Worm (Caenorhabditis elegans) whole organism, early embryonic: ENCODE measurements around the gene ddn-1.

ENCODE experiments used
- B0310.2 ChIP-seq: sonication (generic microtip); optimal IDR thresholded peaks from 2 replicates; lab custom pipeline; 2016; ENCODE audit warnings: mild to moderate bottlenecking, missing genetic modification characterization, missing compliant biosample characterization
- F13C5.2 ChIP-seq: sonication (generic microtip); optimal IDR thresholded peaks from 2 replicates; lab custom pipeline; 2017; ENCODE audit warnings: mild to moderate bottlenecking, missing genetic modification characterization, inconsistent platforms, missing compliant biosample characterization
- aly-1 ChIP-seq: sonication (generic microtip); optimal IDR thresholded peaks from 2 replicates; lab custom pipeline; 2016; ENCODE audit warnings: missing genetic modification characterization, missing compliant biosample characterization
- ama-1 ChIP-seq: fragments of 150-350 bp; optimal IDR thresholded peaks from 2 replicates; lab custom pipeline; 2014
- ceh-13 ChIP-seq: fragments of 200-800 bp; sonication (Bioruptor generic); optimal IDR thresholded peaks from 2 replicates; lab custom pipeline; 2018; ENCODE audit warnings: mild to moderate bottlenecking, missing genetic modification characterization, missing compliant biosample characterization
- ceh-36 ChIP-seq: sonication (generic microtip); optimal IDR thresholded peaks from 2 replicates; lab custom pipeline; 2016; ENCODE audit warnings: missing genetic modification characterization, inconsistent platforms, missing compliant biosample characterization
- ets-7 ChIP-seq: sonication (generic microtip); optimal IDR thresholded peaks from 2 replicates; lab custom pipeline; 2016; ENCODE audit warnings: missing genotype, missing genetic modification characterization, missing compliant biosample characterization
- flt-1 ChIP-seq: fragments of 200-800 bp; sonication (Bioruptor generic); IDR thresholded peaks from 2 replicates; pipeline ENCODE4 v1.3.6; 2022; ENCODE audit warnings: missing genetic modification characterization, missing compliant biosample characterization
- hmbx-1 ChIP-seq: sonication (generic microtip); optimal IDR thresholded peaks from 2 replicates; lab custom pipeline; 2016; ENCODE audit warnings: mild to moderate bottlenecking, missing genetic modification characterization, missing compliant biosample characterization
- hmg-4 ChIP-seq: fragments of 200-800 bp; sonication (Bioruptor generic); optimal IDR thresholded peaks from 2 replicates; lab custom pipeline; 2018; ENCODE audit warnings: mild to moderate bottlenecking, missing genetic modification characterization, missing compliant biosample characterization
- hnd-1 ChIP-seq: sonication (generic microtip); optimal IDR thresholded peaks from 2 replicates; lab custom pipeline; 2016; ENCODE audit warnings: missing genetic modification characterization, missing compliant biosample characterization
- pes-1 ChIP-seq: fragments of 200-800 bp; sonication (Bioruptor generic); IDR thresholded peaks from 2 replicates; pipeline ENCODE4 v1.3.6; 2022; ENCODE audit warnings: missing genetic modification reagents, missing genetic modification characterization, missing compliant biosample characterization
- scrt-1 ChIP-seq: fragments of 200-800 bp; sonication (Bioruptor generic); IDR thresholded peaks from 2 replicates; pipeline ENCODE4 v1.3.6; 2022; ENCODE audit warnings: missing genetic modification characterization, missing compliant biosample characterization
- sea-1 ChIP-seq: fragments of 200-800 bp; sonication (Bioruptor generic); conservative IDR thresholded peaks from 2 replicates; pipeline ENCODE4 v1.3.6; 2022; ENCODE audit warnings: missing genetic modification characterization, missing compliant biosample characterization
- tbx-11 ChIP-seq: fragments of 200-800 bp; sonication (Bioruptor generic); IDR thresholded peaks from 2 replicates; pipeline ENCODE4 v1.3.6; 2022; ENCODE audit warnings: missing genetic modification characterization, missing compliant biosample characterization
- tbx-37 ChIP-seq: fragments of 200-800 bp; sonication (Bioruptor generic); conservative IDR thresholded peaks from 2 replicates; pipeline ENCODE4 v1.3.6; 2022; ENCODE audit warnings: missing genetic modification reagents, missing genetic modification characterization, missing compliant biosample characterization
- tra-4 ChIP-seq: sonication (generic microtip); optimal IDR thresholded peaks from 2 replicates; lab custom pipeline; 2017; ENCODE audit warnings: missing genetic modification characterization, missing compliant biosample characterization

The ddn-1 gene

DNA sequence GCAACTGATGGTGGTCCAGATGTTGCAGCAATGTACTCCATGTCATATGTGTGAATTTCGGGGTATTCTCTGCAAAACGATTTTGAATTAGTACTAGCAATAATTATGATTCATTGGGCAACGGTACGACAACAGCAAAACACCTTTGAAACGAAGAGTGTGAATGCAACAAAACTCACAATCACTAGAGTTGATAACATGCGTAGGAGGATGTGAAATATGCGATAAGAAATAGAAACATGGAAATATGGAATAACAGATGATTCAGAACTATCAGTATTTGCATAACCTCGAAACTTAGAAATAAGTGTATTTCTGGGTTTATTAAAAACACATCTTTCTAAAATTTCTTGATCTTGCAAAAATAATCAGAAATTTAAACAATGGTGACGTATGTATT is 35.2 kb upstream of the ddn-1 start:
- TF ChIP-seq ama-1, result no peak
- TF ChIP-seq tbx-11 (GFP tag; lab: Robert Waterston, UW), result no peak
- TF ChIP-seq ceh-13 (GFP tag; lab: Kevin White, UChicago), result no peak
- TF ChIP-seq F13C5.2 (tag; lab: Kevin White, UChicago), result no peak
- TF ChIP-seq scrt-1 (GFP tag; lab: Robert Waterston, UW), result no peak
- no peak for TF ChIP-seq tra-4 (tag; lab: Kevin White, UChicago)
- no peak for TF ChIP-seq hmg-4
- no peak for TF ChIP-seq B0310.2 (tag; lab: Kevin White, UChicago)
- no peak for TF ChIP-seq hmbx-1 (tag; lab: Kevin White, UChicago)
- no peak for TF ChIP-seq ceh-36 (tag; lab: Kevin White, UChicago)
- no peak for TF ChIP-seq aly-1 (tag; lab: Kevin White, UChicago)
- no peak for TF ChIP-seq ets-7 (tag; lab: Kevin White, UChicago)
- no peak for TF ChIP-seq tbx-37 (GFP tag; lab: Robert Waterston, UW)
- no peak for TF ChIP-seq pes-1
- no peak for TF ChIP-seq hnd-1 (tag; lab: Kevin White, UChicago)
- TF ChIP-seq sea-1 (GFP tag; lab: Robert Waterston, UW), result no peak

DNA sequence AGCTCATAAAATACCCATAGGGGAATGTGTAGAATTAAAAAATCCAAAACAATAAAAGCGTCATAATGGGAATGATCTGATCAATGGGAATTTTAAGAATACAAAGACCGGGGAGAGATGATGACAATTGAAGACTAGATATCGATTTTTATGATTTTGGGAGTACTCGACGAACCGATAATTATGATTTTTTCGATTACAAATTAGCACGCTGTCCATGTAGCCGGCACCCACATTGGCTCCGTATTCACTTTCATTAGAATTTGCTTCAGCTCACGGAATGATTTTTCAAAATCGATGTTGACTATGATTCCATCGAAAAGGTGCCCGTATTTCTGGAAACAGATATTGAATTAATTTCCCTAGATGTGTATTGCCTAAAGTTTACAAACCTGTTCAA is 32.5 kb upstream of the ddn-1 start:
- TF ChIP-seq hnd-1 (tag; lab: Kevin White, UChicago), result no peak
- no peak for TF ChIP-seq hmg-4
- no peak for TF ChIP-seq tbx-37 (GFP tag; lab: Robert Waterston, UW)
- TF ChIP-seq flt-1, result no peak
- peak; percentile 55 for TF ChIP-seq ama-1
- TF ChIP-seq tbx-11 (GFP tag; lab: Robert Waterston, UW), result no peak

DNA sequence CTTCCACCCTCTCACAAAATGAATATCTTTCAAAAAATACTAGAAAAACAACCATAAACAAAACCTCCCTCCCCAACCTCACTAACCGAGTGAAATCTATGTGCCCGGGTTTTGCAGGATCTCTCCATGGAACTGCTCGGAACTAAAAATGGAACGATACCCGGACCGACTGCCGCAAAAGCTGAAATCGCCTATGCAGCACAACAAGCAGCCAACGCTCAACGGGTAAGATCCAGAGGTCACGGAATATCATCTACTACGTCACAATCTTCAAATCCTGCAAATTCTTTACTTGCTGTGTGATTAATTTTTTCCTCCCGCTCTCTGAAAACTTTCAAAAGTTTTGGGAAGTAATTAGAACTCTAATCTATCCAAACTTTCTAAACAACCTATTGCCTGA is 29.0 kb upstream of the ddn-1 start:
- TF ChIP-seq flt-1 (no peak), ets-7 (tag; lab: Kevin White, UChicago) (no peak), tbx-37 (GFP tag; lab: Robert Waterston, UW) (no peak), pes-1 (no peak), hmg-4 (no peak), F13C5.2 (tag; lab: Kevin White, UChicago) (no peak), scrt-1 (GFP tag; lab: Robert Waterston, UW) (no peak), B0310.2 (tag; lab: Kevin White, UChicago) (no peak), tra-4 (tag; lab: Kevin White, UChicago) (no peak), sea-1 (GFP tag; lab: Robert Waterston, UW) (no peak), tbx-11 (GFP tag; lab: Robert Waterston, UW) (no peak), ama-1 (no peak), hnd-1 (tag; lab: Kevin White, UChicago) (no peak)

DNA sequence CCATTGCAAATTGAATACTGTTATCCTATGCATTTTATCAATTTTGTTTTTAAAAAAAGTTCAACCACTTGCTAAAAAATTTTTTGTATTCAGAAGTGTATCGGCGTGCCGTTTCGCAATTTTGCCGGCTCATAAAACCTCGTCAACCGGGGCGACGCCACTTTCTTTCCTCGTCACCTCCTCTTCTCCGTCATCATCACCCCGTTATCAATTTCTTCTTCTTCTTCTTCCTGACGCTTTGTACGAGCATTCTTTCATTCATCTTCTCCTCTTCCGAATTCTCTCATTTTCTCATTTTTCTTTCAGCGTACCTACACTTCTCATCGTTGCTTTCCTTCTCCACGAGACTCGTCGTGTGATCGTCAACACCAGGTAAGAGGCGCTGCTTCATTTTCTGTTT is 25.9 kb upstream of the ddn-1 start, which contains the start of gene sup-37:
TSS of gene sup-37 (plus strand) at position 301 of the 400 bp plus-strand sequence.
- TF ChIP-seq sea-1 (GFP tag; lab: Robert Waterston, UW) (no peak), ets-7 (tag; lab: Kevin White, UChicago) (no peak), pes-1 (no peak), F13C5.2 (tag; lab: Kevin White, UChicago) (no peak), tbx-11 (GFP tag; lab: Robert Waterston, UW) (no peak), tra-4 (tag; lab: Kevin White, UChicago) (no peak), ama-1 (no peak), ceh-13 (GFP tag; lab: Kevin White, UChicago) (no peak)

DNA sequence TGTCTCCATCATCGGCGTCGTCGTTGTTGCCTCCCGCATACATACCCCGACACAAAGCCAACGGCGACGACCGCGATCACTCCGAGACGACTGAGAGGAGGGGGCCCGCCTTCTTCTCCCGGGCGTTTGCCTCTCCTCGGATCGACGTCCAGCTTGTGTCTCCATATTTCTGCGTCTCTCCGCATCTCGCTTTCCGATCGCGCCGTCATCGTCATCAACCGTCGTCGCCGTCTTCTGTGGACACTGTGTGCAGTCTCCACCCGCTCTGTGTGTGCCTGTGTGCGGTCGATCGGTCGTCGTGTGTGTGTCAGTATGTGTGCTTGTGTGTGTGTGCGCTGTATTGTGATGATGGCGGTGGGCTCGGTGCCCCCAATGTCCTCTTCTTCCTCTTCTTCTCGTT is 25.2 kb upstream of the ddn-1 start:
- TF ChIP-seq F13C5.2 (tag; lab: Kevin White, UChicago) (peak; percentile 21), hmg-4 (peak; percentile 94), hnd-1 (tag; lab: Kevin White, UChicago) (no peak), B0310.2 (tag; lab: Kevin White, UChicago) (peak; percentile 47), pes-1 (peak; percentile 50), aly-1 (tag; lab: Kevin White, UChicago) (peak; percentile 21), ceh-13 (GFP tag; lab: Kevin White, UChicago) (no peak), tbx-37 (GFP tag; lab: Robert Waterston, UW) (no peak), scrt-1 (GFP tag; lab: Robert Waterston, UW) (peak; percentile 59; the same call in 1 of the 2 replicates), ets-7 (tag; lab: Kevin White, UChicago) (no peak), ama-1 (no peak), ceh-36 (tag; lab: Kevin White, UChicago) (peak; percentile 59), sea-1 (GFP tag; lab: Robert Waterston, UW) (0 out of 2 replicates have a peak, but pooled peaks have one; percentile 52), hmbx-1 (tag; lab: Kevin White, UChicago) (no peak), flt-1 (no peak)

DNA sequence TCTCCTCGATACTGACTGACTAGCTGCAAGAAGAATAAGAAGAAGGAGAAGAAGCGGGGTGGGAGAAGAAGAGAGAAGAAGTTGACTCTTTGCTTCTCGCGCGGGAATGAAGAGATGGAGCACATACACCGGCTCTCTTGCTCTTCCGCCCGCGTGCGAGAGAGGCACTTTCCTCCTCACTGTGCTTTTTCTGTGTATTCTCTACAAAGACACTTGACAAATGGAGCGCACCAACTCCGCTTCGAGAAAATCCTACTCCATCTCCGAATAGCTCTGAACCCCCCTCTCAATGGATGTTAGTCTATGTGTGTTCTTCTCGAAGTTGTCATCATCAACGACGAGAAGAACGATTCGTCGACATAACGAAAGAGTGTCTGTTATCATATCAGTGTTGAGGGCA is 24.2 kb upstream of the ddn-1 start:
- peak; percentile 45 for TF ChIP-seq hmg-4
- no peak for TF ChIP-seq scrt-1 (GFP tag; lab: Robert Waterston, UW)
- no peak for TF ChIP-seq F13C5.2 (tag; lab: Kevin White, UChicago)

DNA sequence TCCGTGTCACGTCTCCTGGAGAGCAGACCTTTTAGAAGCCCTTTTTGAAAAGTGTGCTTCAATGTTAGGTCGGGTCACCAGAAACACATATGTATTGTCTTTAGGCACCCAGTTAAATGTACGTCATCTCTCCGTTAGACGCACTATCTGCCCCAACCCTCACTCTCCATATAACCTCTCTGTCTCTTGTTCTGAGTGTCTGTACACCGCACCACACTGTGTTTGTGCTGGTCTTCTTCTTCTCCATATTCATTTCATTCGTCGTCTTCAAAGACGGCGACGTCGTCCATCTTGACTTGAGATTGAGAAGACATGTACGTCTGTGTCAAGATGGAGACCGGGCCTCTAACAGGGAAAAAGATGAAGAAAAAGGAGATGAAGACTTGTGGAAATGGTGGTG is 21.8 kb upstream of the ddn-1 start:
- TF ChIP-seq tbx-37 (GFP tag; lab: Robert Waterston, UW) (0 out of 2 replicates have a peak, but pooled peaks have one; percentile 10), ceh-13 (GFP tag; lab: Kevin White, UChicago) (no peak)

DNA sequence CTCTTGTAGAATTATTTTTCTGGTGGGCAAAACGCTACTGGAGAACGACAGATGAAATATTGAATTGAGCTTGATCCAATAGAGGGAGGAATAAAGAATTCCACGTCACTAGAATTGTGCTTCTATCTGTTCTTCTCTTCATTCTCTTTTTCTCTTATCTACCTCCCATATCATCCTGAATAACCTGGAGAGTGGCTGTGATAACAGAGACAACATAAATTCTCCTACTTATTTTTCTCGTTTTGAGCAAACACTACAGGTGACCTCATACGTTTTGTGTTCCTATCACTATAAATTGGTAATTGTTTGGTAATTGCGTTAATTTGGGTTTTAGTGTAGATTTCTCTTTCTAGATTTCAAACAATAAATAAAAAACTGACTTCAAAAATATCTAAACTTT is 20.8 kb upstream of the ddn-1 start:
- TF ChIP-seq ets-7 (tag; lab: Kevin White, UChicago), result no peak
- TF ChIP-seq hnd-1 (tag; lab: Kevin White, UChicago), result no peak
- TF ChIP-seq tra-4 (tag; lab: Kevin White, UChicago), result no peak
- TF ChIP-seq tbx-37 (GFP tag; lab: Robert Waterston, UW), result no peak
